Worm (Caenorhabditis elegans): Measurements from ENCODE around the gene pitr-3.

The pitr-3 gene

DNA sequence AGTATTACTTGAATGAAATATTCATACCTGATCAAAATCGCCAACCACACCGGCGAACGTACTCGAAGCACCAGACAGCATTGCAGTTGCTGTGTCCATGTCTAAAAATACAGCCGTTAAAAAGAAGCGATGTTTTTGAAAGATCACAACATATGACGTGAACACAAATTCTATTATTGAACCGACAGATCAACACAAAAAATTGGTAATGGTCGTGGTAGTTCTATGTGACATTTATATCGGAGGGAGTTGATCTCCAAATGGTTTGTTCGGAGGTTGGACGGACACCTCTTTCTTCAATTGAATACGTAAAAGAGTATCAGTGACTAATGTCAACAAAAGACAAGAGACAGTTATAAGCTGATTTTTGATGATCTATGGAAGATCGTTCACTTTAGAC is at the start of gene pitr-3:
TSS of gene pitr-3 (minus strand) at position 101 of the 400 bp plus-strand sequence.
- no peak for TF ChIP-seq lin-13 (GFP tag; optimal IDR thresholded peaks at IDR 0.05)
- TF ChIP-seq sem-4 (tag; optimal IDR thresholded peaks at IDR 0.05), result no peak
- no peak for TF ChIP-seq elt-1 (tag; optimal IDR thresholded peaks at IDR 0.05)
- no peak for TF ChIP-seq nhr-6 (tag; optimal IDR thresholded peaks at IDR 0.05)
- no peak for TF ChIP-seq dmd-4 (tag; optimal IDR thresholded peaks at IDR 0.05)
- TF ChIP-seq sma-3 (GFP tag; optimal IDR thresholded peaks at IDR 0.05), result no peak
- TF ChIP-seq F13H6.1 (tag; optimal IDR thresholded peaks at IDR 0.05), result no peak
- TF ChIP-seq mbf-1 (tag; optimal IDR thresholded peaks at IDR 0.05), result no peak

ce11 chrV:9186028-9186427 is 44.8 kb upstream of the pitr-3 start:
- no peak for TF ChIP-seq ztf-11 (tag; optimal IDR thresholded peaks at IDR 0.05)
- no peak for TF ChIP-seq snpc-4 (tag; optimal IDR thresholded peaks at IDR 0.05)
- no peak for TF ChIP-seq crh-2 (tag; optimal IDR thresholded peaks at IDR 0.05)
- TF ChIP-seq nhr-6 (tag; optimal IDR thresholded peaks at IDR 0.05), result no peak
- no peak for TF ChIP-seq nhr-237 (tag; optimal IDR thresholded peaks at IDR 0.05)
- no peak for TF ChIP-seq ZK546.5 (tag; optimal IDR thresholded peaks at IDR 0.05)
- no peak for TF ChIP-seq nhr-129 (tag; optimal IDR thresholded peaks at IDR 0.05)
- TF ChIP-seq ztf-4 (tag; optimal IDR thresholded peaks at IDR 0.05), result no peak
- TF ChIP-seq F13H6.1 (tag; optimal IDR thresholded peaks at IDR 0.05), result no peak

DNA sequence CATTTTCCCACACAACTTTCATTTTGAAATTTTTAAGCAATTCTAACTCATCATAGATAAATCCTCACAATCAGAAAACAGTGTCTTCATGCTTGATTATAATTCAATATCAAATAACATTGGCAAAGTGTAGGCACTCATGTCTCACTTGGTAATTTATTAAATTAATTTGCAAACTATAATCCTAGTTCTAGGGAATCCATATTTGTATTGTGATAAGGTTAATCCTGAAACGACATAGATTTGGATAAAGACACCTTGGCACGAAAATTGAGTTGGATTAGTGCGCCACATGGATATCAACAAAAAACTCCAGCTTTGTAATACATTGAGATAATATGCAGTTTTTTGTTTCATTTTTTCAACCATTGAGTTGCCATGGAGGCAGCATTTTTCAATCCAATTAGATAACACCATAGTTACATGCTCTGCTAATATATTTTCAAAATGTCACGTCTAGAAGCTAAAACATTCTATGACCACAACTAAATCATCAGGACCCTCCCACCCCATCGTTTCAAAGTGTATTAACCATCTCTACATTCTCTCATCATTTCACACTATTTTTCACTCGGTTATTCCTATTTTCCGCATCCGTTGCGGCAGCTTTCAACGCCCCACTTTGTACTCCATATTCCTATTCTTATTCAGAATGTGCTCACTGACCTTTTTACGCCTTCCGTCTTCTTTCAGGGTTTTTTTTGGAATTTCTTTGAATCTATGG is 42.7 kb upstream of the pitr-3 start:
- no peak for TF ChIP-seq mbf-1 (tag; optimal IDR thresholded peaks at IDR 0.05)
- no peak for TF ChIP-seq sma-3 (GFP tag; optimal IDR thresholded peaks at IDR 0.05)
- no peak for TF ChIP-seq F13H6.1 (tag; optimal IDR thresholded peaks at IDR 0.05)
- no peak for TF ChIP-seq egl-27 (tag; optimal IDR thresholded peaks at IDR 0.05)
- no peak for TF ChIP-seq gmeb-1 (tag; optimal IDR thresholded peaks at IDR 0.05)

DNA sequence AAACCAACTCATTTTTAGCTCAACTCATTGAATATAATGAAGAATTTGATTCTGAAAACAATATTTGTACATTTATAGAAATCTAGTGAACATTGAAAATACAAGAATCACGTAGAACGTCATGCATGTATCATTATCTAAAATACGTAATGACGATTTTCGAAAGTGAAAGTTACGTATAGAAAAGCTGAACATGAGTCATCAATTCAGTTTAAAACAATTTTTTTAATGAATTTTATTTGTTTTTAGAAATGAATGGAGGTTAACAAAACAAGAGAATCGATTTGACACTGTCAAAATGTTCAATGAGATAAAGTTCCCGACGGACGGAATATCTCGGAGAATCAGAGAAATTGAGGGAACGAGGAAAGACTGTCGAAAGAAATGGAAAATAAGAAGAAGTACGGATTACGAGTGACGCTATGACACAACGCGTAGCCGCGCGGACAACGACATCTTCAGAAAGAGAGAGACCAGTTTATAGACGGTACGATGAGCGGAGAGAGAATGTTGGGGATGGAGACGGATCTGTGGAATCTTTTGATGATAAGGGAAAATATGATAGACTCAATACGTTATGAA is 40.6 kb upstream of the pitr-3 start, which contains the start of gene ptr-1:
TSS of gene ptr-1 (minus strand) at position 51 of the 582 bp plus-strand sequence.
- TF ChIP-seq fos-1 (tag; optimal IDR thresholded peaks at IDR 0.05), result no peak
- TF ChIP-seq mab-5 (tag; optimal IDR thresholded peaks at IDR 0.05), result no peak
- TF ChIP-seq ztf-4 (tag; optimal IDR thresholded peaks at IDR 0.05), result no peak

DNA sequence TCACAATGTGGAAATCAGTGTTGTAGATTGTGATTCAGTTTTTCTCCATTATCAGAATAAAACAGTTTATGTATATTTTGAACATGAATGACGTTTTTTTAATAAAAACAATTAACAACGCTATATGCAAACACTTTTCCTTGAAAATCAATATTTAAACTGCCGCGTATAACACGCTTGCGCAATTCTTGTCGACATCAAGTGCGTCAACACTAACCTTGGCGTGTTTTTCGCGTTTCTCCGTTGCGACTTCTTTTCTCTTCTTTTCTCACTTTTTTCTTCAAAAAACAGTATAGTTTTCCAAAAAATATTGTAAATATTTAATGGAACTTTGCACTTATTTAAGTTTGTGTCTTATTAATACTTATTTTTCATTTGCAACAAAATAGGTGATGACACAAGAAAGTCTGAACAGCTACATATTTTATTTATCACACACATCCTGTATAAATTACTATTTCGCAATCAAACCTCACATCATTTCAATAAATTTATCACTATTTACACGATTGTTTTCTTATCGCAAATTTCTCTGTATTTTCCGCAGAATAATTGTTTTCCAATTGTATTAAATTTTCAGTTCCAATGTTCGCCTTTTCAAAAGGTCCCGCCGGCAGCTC is 34.1 kb upstream of the pitr-3 start, which contains the start of gene spas-1:
TSS of gene spas-1 (plus strand) at position 572 of the 620 bp plus-strand sequence.
- TF ChIP-seq R02D3.7 (tag; optimal IDR thresholded peaks at IDR 0.05), result peak; percentile 55
- peak; percentile 99 for TF ChIP-seq gmeb-1 (tag; optimal IDR thresholded peaks at IDR 0.05)
- TF ChIP-seq ZK546.5 (tag; optimal IDR thresholded peaks at IDR 0.05), result no peak
- peak; percentile 91 for TF ChIP-seq nhr-129 (tag; optimal IDR thresholded peaks at IDR 0.05)
- TF ChIP-seq sma-3 (GFP tag; optimal IDR thresholded peaks at IDR 0.05), result peak; percentile 91
- peak; percentile 49 for TF ChIP-seq blmp-1 (tag; optimal IDR thresholded peaks at IDR 0.05; ENCODE audit: insufficient read depth)
- TF ChIP-seq elt-1 (tag; optimal IDR thresholded peaks at IDR 0.05), result no peak
- TF ChIP-seq C34F6.9 (tag; optimal IDR thresholded peaks at IDR 0.05), result peak; percentile 96
- TF ChIP-seq ceh-16 (tag; optimal IDR thresholded peaks at IDR 0.05), result peak; percentile 76
- TF ChIP-seq nhr-25 (tag; optimal IDR thresholded peaks at IDR 0.05), result peak; percentile 85
- TF ChIP-seq unc-55 (GFP tag; optimal IDR thresholded peaks at IDR 0.05), result peak; percentile 95
- TF ChIP-seq ceh-82 (tag; optimal IDR thresholded peaks at IDR 0.05), result no peak
- TF ChIP-seq F13H6.1 (tag; optimal IDR thresholded peaks at IDR 0.05), result peak; percentile 88
- TF ChIP-seq nhr-11 (tag; optimal IDR thresholded peaks at IDR 0.05), result no peak
- TF ChIP-seq lin-39 (tag; optimal IDR thresholded peaks at IDR 0.05), result no peak
- TF ChIP-seq mab-5 (tag; optimal IDR thresholded peaks at IDR 0.05), result peak; percentile 86
- TF ChIP-seq nhr-6 (tag; optimal IDR thresholded peaks at IDR 0.05), result peak; percentile 81
- TF ChIP-seq lin-13 (GFP tag; optimal IDR thresholded peaks at IDR 0.05), result peak; percentile 87
- peak; percentile 37 for TF ChIP-seq zag-1 (tag; optimal IDR thresholded peaks at IDR 0.05)
- TF ChIP-seq ama-1 (optimal IDR thresholded peaks at IDR 0.05), result no peak
- TF ChIP-seq Y55F3AM.14 (GFP tag; optimal IDR thresholded peaks at IDR 0.05), result no peak
- no peak for TF ChIP-seq nhr-237 (tag; optimal IDR thresholded peaks at IDR 0.05)
- peak; percentile 74 for TF ChIP-seq egl-27 (tag; optimal IDR thresholded peaks at IDR 0.05)
- TF ChIP-seq dmd-4 (tag; optimal IDR thresholded peaks at IDR 0.05), result no peak
- peak; percentile 82 for TF ChIP-seq snpc-4 (tag; optimal IDR thresholded peaks at IDR 0.05)
- TF ChIP-seq elt-3 (tag; optimal IDR thresholded peaks at IDR 0.05), result no peak
- peak; percentile 81 to 94 for TF ChIP-seq lsy-2 (tag; optimal IDR thresholded peaks at IDR 0.05)
- TF ChIP-seq nhr-21 (tag; optimal IDR thresholded peaks at IDR 0.05), result peak; percentile 80
- peak; percentile 92 for TF ChIP-seq crh-2 (tag; optimal IDR thresholded peaks at IDR 0.05)
- TF ChIP-seq lin-11 (tag; optimal IDR thresholded peaks at IDR 0.05), result peak; percentile 13
- no peak for TF ChIP-seq ztf-1 (GFP tag; conservative IDR thresholded peaks at IDR 0.05)
- peak; percentile 40 for TF ChIP-seq nhr-77 (tag; optimal IDR thresholded peaks at IDR 0.05)
- TF ChIP-seq mdl-1 (tag; optimal IDR thresholded peaks at IDR 0.05), result no peak
- TF ChIP-seq mbf-1 (tag; optimal IDR thresholded peaks at IDR 0.05), result no peak
- no peak for TF ChIP-seq peb-1 (tag; optimal IDR thresholded peaks at IDR 0.05)

Data from whole organism, L2 larva.